Fruit fly (Drosophila melanogaster) Kc167 (cell line): ENCODE results near the gene Scsalpha2.

ENCODE experiments used
- Myc ChIP-seq: fragments of >200 bp; optimal IDR thresholded peaks from 2 replicates; lab custom pipeline; 2017; ENCODE audit warnings: missing external identifiers
- Sin3A ChIP-seq: fragments of >200 bp; optimal IDR thresholded peaks from 2 replicates; lab custom pipeline; 2018; ENCODE audit warnings: missing external identifiers
- h ChIP-seq: fragments of >200 bp; optimal IDR thresholded peaks from 3 replicates; lab custom pipeline; 2018; ENCODE audit warnings: missing external identifiers
- insv ChIP-seq: fragments of >200 bp; optimal IDR thresholded peaks from 3 replicates; lab custom pipeline; 2018; ENCODE audit warnings: missing external identifiers
- psq ChIP-seq: fragments of >200 bp; optimal IDR thresholded peaks from 2 replicates; lab custom pipeline; 2017; ENCODE audit warnings: missing external identifiers
- ttk ChIP-seq: sonication (Bioruptor generic); optimal IDR thresholded peaks from 2 replicates; lab custom pipeline; 2017; ENCODE audit warnings: missing external identifiers

The Scsalpha2 gene

DNA sequence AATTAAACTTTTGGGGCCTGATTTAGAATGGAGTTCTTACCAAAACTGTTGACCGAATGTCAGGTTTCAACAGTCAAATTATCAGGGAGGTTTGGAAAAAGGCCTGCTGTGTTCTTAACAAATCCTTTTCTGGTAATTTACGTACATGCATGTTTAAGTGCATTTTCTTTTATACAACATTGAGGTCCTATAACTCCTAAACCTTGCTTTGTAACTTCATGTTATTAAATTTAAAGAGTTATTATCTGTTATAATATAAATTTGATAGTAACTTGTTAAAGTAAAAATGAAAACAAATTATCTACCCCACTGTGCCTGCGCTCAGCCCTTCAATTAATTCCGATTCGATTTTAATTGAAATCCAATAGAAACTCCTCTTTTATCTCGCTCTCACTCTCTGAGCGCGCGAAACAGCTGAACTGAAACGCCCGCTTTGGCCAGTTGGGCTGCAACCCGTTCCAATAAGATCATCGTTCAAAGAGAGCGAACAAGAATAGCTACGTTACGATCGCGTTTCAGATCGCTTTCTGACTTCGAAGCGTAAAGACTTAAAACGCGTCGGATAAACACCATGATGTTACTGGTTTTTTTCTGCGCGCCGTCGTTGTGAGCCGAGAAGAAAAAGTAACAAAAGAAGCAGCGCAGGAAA lies at the start of gene Scsalpha2:
TSS of gene Scsalpha2 (minus strand) at position 51 of the 649 bp plus-strand sequence.
- TF ChIP-seq Sin3A (lab: Kevin White, UChicago): no peak
- TF ChIP-seq psq (lab: Kevin White, UChicago): no peak
- no peak for TF ChIP-seq insv (lab: Kevin White, UChicago)
- TF ChIP-seq ttk (lab: Kevin White, UChicago): no peak
- TF ChIP-seq Myc (lab: Kevin White, UChicago): no peak
- no peak for TF ChIP-seq h (lab: Kevin White, UChicago)

DNA sequence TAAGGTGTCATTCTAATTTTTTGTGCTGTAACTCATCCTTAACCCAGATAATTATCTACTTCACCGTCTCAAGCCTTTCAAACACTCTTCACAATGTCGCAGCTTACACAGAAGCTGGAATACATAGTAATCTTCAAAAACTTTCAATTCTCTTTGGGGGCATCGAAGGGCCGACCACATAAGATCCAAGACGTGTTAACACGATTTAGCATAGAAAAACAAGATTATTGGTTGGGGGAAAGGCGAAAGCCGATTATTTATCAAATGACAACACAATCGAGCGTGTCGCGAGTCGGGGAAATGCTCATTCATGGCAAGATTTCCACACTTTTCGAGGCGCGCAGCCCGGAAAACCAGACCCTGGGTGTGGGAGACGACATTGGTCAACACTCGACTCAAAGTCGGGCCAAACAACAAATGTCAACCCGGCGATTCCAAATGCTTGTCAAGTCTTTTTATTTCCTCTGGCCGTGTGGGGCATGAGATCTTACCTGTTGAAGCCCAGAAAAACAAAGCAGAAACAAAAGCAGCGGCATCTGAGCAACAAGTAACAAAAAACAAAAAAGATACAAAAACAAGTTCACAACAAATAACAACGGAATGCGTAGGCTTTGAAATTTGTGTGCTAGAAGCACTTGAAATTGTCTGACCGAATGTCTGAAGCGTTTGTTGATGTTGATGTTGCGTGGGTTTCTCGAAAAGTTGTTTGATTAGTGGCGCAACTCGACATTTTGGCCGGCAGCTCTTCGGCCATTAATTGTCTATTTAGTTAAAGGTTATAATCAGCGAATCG lies 47.7 kb upstream of the Scsalpha2 start:
- TF ChIP-seq Sin3A (lab: Kevin White, UChicago) (no peak), ttk (lab: Kevin White, UChicago) (no peak), Myc (lab: Kevin White, UChicago) (no peak), h (lab: Kevin White, UChicago) (no peak), insv (lab: Kevin White, UChicago) (no peak), psq (lab: Kevin White, UChicago) (no peak)

DNA sequence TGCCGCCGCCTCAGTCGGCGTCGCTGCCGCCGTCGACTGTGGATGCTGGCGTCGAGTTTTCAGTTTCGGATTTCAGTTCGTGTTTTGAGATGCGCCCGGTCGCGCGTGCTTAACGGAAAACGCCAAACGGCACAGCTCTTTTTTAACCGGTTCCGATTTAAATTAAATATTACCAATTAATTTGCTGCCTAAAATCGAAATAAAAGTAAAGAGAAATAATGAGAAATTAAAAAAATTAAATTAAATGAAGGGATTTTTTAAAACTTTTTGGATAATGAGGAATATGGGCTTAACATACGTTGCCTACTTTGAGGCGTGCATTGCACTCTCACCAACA lies 46.3 kb upstream of the Scsalpha2 start:
- TF ChIP-seq psq (lab: Kevin White, UChicago): no peak
- TF ChIP-seq insv (lab: Kevin White, UChicago): no peak
- TF ChIP-seq h (lab: Kevin White, UChicago): no peak
- no peak for TF ChIP-seq ttk (lab: Kevin White, UChicago)
- no peak for TF ChIP-seq Myc (lab: Kevin White, UChicago)
- no peak for TF ChIP-seq Sin3A (lab: Kevin White, UChicago)

DNA sequence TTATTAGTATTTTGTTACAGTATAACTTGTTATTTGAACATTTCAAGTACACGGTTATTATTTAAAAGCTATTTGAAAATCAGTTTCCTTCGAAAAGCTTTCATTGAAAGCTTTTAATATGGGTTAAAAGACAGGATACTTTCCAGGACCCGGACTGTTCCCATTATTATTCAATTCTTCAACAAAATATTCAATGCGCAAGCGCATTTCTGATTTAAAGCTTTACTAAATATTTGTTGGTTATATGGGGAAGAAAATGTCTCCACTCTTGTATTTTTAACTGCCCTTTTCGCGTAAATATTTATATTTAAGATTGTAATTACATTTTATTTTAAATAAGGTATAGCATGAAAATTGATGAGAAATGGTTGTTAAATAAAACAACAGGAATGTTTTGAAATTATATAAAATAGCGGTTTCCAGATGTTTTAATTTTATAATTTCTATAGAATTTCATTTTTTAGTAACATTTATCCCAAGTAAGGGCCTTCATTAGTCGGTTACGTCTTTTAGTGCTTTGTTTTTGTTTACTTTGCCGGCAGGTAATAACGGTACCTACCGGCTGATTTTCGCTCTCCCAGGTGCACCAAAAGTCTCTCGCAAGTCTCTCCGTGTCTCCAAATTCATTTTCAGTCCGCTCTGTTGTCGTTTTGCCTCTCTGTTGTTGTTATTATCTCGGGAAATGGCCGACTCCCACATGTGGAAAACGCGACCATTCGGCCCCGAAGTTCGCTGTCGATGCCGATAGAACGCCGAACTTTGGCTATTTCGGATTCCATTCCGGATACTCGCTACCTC lies 45.7 kb upstream of the Scsalpha2 start:
- TF ChIP-seq ttk (lab: Kevin White, UChicago) (no peak), h (lab: Kevin White, UChicago) (no peak), psq (lab: Kevin White, UChicago) (no peak), insv (lab: Kevin White, UChicago) (no peak), Sin3A (lab: Kevin White, UChicago) (no peak), Myc (lab: Kevin White, UChicago) (no peak)

DNA sequence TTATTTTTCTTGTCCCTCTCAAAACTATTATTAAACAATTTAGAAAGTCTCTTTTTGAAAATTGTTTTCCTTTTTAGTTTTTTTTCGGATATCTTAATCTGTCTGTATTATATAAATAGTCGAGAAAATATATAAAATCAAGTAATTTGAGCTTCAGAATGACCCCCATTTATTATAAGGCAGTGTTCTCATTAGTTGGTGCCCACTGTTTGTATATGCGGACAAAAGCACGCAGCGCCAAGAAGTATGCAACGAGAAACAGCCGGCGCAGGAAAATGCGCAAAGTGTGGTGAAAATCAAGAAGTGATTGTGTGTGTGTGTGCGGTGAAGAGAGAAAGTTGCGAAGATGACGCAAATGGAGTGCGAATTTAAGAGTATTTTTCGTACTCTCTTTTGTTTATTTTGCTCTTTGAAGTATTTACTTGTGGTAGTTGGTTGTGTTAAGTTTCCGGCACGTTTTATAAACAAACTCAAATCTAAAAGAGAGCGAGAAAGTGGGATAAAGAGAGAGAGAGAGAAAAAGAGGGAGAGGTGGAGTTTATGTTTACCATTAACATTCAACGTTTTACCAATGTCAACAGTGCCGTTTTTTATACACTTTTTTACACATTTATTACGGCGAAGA lies 40.3 kb upstream of the Scsalpha2 start:
- no peak for TF ChIP-seq Sin3A (lab: Kevin White, UChicago)
- no peak for TF ChIP-seq h (lab: Kevin White, UChicago)
- TF ChIP-seq psq (lab: Kevin White, UChicago): no peak
- no peak for TF ChIP-seq insv (lab: Kevin White, UChicago)
- TF ChIP-seq ttk (lab: Kevin White, UChicago): no peak
- TF ChIP-seq Myc (lab: Kevin White, UChicago): no peak

DNA sequence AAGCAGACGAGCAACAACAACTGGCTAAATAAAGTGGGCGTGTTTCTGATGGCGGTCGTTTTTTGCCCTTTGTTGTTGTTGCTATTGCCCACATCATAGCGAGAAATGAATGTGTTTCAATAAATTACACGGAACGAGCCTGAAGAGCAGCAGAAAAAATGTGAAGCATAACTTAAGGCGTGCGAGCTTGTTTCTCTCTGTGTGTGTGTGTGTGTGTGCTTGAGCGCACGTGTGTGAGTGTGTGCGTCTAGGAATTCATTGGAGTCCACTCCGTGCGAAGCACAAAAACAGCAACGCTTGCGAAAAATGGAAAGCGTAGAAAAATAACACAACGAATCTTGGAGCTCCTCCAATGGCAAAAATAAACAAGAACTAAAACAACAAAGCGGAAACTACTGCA lies 37.7 kb upstream of the Scsalpha2 start:
- TF ChIP-seq Myc (lab: Kevin White, UChicago) (no peak), Sin3A (lab: Kevin White, UChicago) (no peak), insv (lab: Kevin White, UChicago) (no peak), ttk (lab: Kevin White, UChicago) (no peak), psq (lab: Kevin White, UChicago) (no peak), h (lab: Kevin White, UChicago) (no peak)

DNA sequence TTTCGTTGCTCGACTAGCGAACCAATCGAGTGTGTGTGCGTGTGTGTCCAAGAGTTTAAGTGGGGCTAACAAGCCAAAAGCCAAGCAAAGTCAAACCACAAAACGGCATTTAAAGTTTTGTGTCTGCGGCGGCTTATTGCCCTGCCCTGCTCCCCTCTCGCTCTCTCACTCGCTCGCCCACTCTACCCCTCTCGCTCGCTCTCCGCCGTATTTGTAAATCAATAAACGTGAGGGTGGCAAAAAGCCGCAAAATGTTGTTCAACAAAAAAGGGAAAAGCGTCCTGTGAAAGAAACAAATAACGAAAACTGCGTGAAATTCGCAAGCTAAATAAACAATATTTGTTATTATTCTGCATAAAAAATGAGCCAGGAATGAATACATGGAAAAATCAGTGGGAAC lies 36.9 kb upstream of the Scsalpha2 start:
- TF ChIP-seq insv (lab: Kevin White, UChicago) (no peak), psq (lab: Kevin White, UChicago) (no peak), h (lab: Kevin White, UChicago) (no peak), Sin3A (lab: Kevin White, UChicago) (no peak)

DNA sequence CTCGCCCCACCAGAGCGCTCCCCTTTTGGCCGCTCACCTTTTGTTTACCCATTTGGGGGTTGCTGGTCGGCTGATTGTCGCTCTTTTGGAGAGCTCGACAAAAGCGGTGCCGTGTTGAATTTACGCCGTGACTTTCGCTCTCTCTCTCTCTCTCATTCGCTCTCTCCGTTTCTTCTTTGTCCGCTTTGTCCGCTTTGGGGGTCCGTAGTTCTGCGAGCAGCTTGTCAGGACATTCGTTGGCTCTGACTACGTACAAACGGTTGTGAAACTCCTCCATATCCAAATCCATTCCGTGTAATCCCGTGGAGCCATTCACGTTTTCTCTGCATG lies 36.5 kb upstream of the Scsalpha2 start:
- TF ChIP-seq h (lab: Kevin White, UChicago) (no peak), Sin3A (lab: Kevin White, UChicago) (no peak), psq (lab: Kevin White, UChicago) (no peak), ttk (lab: Kevin White, UChicago) (no peak), Myc (lab: Kevin White, UChicago) (no peak), insv (lab: Kevin White, UChicago) (no peak)

DNA sequence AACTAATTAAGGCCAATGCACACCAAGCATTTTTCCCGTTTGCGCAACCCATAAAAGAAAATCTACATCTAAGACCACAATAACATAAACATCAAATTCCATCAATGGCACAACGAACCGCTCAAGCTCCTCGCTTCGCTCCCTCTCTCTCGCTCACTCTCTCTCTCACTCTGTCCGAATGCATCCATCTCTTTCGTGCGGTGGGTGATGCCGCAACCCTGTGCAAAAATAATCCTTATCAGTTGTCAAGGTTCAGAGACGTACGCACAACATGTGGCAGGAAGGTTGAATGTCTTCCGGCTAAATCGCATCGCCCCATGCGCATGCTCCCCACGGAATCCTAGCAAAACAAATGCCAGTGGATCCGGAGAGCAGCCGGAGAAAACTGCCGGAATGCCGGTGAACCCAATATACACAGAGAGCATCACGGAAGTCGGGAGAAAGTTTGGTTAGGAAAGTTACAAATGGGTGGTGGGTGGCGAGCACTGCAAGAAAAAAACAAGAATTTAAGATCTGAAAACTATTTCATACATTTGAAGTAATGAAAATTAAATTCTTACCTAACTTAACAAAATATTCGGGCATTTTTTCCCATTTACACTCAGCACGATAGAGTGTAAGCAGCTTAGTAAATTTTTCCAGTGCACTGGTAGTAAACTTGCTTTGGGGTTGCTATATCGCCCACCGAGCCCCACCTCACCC lies 36.0 kb upstream of the Scsalpha2 start:
- TF ChIP-seq h (lab: Kevin White, UChicago) (no peak), insv (lab: Kevin White, UChicago) (no peak), Myc (lab: Kevin White, UChicago) (no peak), ttk (lab: Kevin White, UChicago) (no peak), psq (lab: Kevin White, UChicago) (no peak), Sin3A (lab: Kevin White, UChicago) (no peak)

DNA sequence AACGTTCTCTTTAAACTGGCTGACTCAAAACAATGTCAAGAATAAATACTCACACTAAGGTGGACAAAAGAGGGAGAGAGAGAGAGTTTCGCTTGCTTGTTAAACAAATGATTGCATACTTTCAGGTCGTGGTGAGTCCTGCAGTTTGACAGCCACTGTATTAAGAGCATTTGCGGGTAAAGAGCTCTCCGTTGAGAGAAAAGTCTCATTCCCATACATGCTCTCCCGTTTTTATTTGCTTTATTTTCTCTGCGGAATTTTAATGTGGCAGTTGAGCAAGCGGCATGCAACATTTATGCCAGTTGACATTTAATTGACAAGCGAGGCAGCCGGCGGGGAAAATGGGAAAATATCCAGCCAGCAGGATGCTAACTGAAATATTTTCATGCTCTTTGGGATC lies 32.4 kb upstream of the Scsalpha2 start:
- TF ChIP-seq Sin3A (lab: Kevin White, UChicago): no peak
- no peak for TF ChIP-seq psq (lab: Kevin White, UChicago)
- no peak for TF ChIP-seq h (lab: Kevin White, UChicago)
- TF ChIP-seq insv (lab: Kevin White, UChicago): no peak
- TF ChIP-seq ttk (lab: Kevin White, UChicago): no peak
- TF ChIP-seq Myc (lab: Kevin White, UChicago): no peak
